Worm (Caenorhabditis elegans): ENCODE measurements around the gene sek-1.

DNA sequence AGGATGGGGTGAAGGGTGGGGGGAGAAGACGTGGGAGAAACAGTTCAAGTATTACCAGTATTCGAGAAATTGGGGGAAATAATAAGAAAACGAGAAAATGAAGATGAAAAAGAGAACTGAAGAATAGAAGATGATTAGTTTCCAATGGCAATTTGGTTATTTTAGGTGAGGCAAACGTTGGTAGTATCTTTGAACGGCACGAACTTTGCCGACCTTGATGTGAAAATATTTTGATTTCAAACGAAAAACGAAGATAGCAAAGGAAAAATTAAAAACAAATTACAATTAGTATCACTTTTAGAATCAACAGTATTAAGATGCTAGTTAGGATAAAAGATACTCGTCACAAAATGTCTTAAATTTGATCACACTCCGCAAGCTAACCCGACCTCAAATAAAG, 17.6 kb downstream of the sek-1 start, which contains the start of gene sul-3:
- TF ChIP-seq unc-62 (GFP tag; optimal IDR thresholded peaks at IDR 0.05) (no peak), nhr-12 (tag; optimal IDR thresholded peaks at IDR 0.05) (no peak), pha-4 (tag; optimal IDR thresholded peaks at IDR 0.05) (no peak), elt-1 (tag; optimal IDR thresholded peaks at IDR 0.05; ENCODE audit: borderline replicate concordance, insufficient read depth) (no peak), unc-39 (tag; optimal IDR thresholded peaks at IDR 0.05) (no peak), lsy-2 (tag; optimal IDR thresholded peaks at IDR 0.05) (no peak), elt-3 (tag; optimal IDR thresholded peaks at IDR 0.05) (no peak), lin-13 (tag; optimal IDR thresholded peaks at IDR 0.05) (no peak), nhr-237 (tag; optimal IDR thresholded peaks at IDR 0.05) (no peak), sem-2 (GFP tag; optimal IDR thresholded peaks at IDR 0.05) (no peak)

All from whole organism, mixed stage, embryonic.